Fruit fly (Drosophila melanogaster) whole organism, embryonic: ENCODE results near the gene asun.

Experiments used
- CG10565 ChIP-seq: fragments of 200-800 bp; sonication (Bioruptor generic); optimal IDR thresholded peaks from 3 replicates; lab custom pipeline; 2016; ENCODE audit warnings: missing biosample characterization, mild to moderate bottlenecking, missing genetic modification characterization
- CG11247 ChIP-seq: fragments of 200-800 bp; sonication (Bioruptor generic); IDR thresholded peaks from 2 replicates; pipeline ENCODE4 v1.3.6; 2022; ENCODE audit warnings: missing biosample characterization, missing genetic modification characterization
- CG11398 ChIP-seq: fragments of 200-800 bp; sonication (Bioruptor generic); optimal IDR thresholded peaks from 2 replicates; lab custom pipeline; 2016; ENCODE audit warnings: missing biosample characterization, missing genetic modification characterization
- CG11696 ChIP-seq: fragments of 200-800 bp; sonication (Bioruptor generic); IDR thresholded peaks from 2 replicates; pipeline ENCODE4 v1.3.6; 2022; ENCODE audit warnings: missing biosample characterization, missing genetic modification characterization
- CG12299 ChIP-seq: fragments of 200-800 bp; sonication (Bioruptor generic); optimal IDR thresholded peaks from 2 replicates; lab custom pipeline; 2018; ENCODE audit warnings: missing biosample characterization, mild to moderate bottlenecking, missing genetic modification characterization
- CG12942 ChIP-seq: fragments of 200-800 bp; sonication (Bioruptor generic); optimal IDR thresholded peaks from 3 replicates; lab custom pipeline; 2016; ENCODE audit warnings: missing biosample characterization, missing genetic modification characterization
- CG13287 ChIP-seq: fragments of 200-800 bp; sonication (Bioruptor generic); IDR thresholded peaks from 2 replicates; pipeline ENCODE4 v1.3.6; 2022; ENCODE audit warnings: missing biosample characterization, missing genetic modification characterization; ENCODE audit not compliant: partially characterized antibody
- CG13624 ChIP-seq: fragments of 200-800 bp; sonication (Bioruptor generic); optimal IDR thresholded peaks from 2 replicates; lab custom pipeline; 2016; ENCODE audit warnings: missing biosample characterization, missing genetic modification characterization
- CG14441 ChIP-seq: fragments of 200-800 bp; sonication (Bioruptor generic); IDR thresholded peaks from 2 replicates; pipeline ENCODE4 v1.3.6; 2022; ENCODE audit warnings: missing biosample characterization, missing genetic modification characterization
- CG15269 ChIP-seq: fragments of 200-800 bp; sonication (Bioruptor generic); optimal IDR thresholded peaks from 2 replicates; lab custom pipeline; 2018; ENCODE audit warnings: missing biosample characterization, mild to moderate bottlenecking, missing genetic modification characterization, moderate library complexity
- CG15479 ChIP-seq: fragments of 200-800 bp; sonication (Bioruptor generic); optimal IDR thresholded peaks from 3 replicates; lab custom pipeline; 2019; ENCODE audit warnings: missing biosample characterization, mild to moderate bottlenecking, missing genetic modification characterization, moderate library complexity
- CG15696 ChIP-seq: fragments of 200-800 bp; sonication (Bioruptor generic); optimal IDR thresholded peaks from 2 replicates; lab custom pipeline; 2019; ENCODE audit warnings: missing biosample characterization, mild to moderate bottlenecking, missing genetic modification characterization, moderate library complexity
- CG18599 ChIP-seq: fragments of 200-800 bp; sonication (Bioruptor generic); optimal IDR thresholded peaks from 3 replicates; lab custom pipeline; 2017; ENCODE audit warnings: missing biosample characterization, missing genetic modification characterization, mild to moderate bottlenecking, moderate library complexity, missing genetic modification reagents
- CG18764 ChIP-seq: fragments of 200-800 bp; sonication (Bioruptor generic); optimal IDR thresholded peaks from 3 replicates; lab custom pipeline; 2016; ENCODE audit warnings: missing biosample characterization, missing genetic modification characterization
- CG2199 ChIP-seq: fragments of 200-800 bp; sonication (Bioruptor generic); IDR thresholded peaks from 3 replicates; pipeline ENCODE4 v1.3.6; 2022; ENCODE audit warnings: missing biosample characterization, missing genetic modification characterization
- CG2712 ChIP-seq: fragments of 200-800 bp; optimal IDR thresholded peaks from 3 replicates; lab custom pipeline; 2019; ENCODE audit warnings: missing biosample characterization, mild to moderate bottlenecking, missing genetic modification characterization, moderate library complexity
- CG3281 ChIP-seq: fragments of 200-800 bp; sonication (Bioruptor generic); optimal IDR thresholded peaks from 3 replicates; lab custom pipeline; 2017; ENCODE audit warnings: missing biosample characterization, mild to moderate bottlenecking, missing genetic modification characterization
- CG3726 ChIP-seq: fragments of 200-800 bp; sonication (Bioruptor generic); IDR thresholded peaks from 3 replicates; pipeline ENCODE4, ENCODE4 v1.3.6; 2022; ENCODE audit warnings: missing biosample characterization, missing genetic modification characterization
- CG8281 ChIP-seq: fragments of 200-800 bp; sonication (Bioruptor generic); optimal IDR thresholded peaks from 2 replicates; lab custom pipeline; 2018; ENCODE audit warnings: missing biosample characterization, mild to moderate bottlenecking, missing genetic modification characterization, moderate library complexity
- Dek ChIP-seq: fragments of 200-800 bp; sonication (Bioruptor generic); optimal IDR thresholded peaks from 3 replicates; lab custom pipeline; 2019; ENCODE audit warnings: missing biosample characterization, mild to moderate bottlenecking, missing genetic modification characterization, moderate library complexity
- Fer3 ChIP-seq: fragments of 200-800 bp; sonication (Bioruptor generic); optimal IDR thresholded peaks from 2 replicates; lab custom pipeline; 2018; ENCODE audit warnings: missing biosample characterization, mild to moderate bottlenecking, missing genetic modification characterization, moderate library complexity
- Gug ChIP-seq: fragments of 200-800 bp; sonication (Bioruptor generic); IDR thresholded peaks from 4 replicates; pipeline ENCODE4 v1.3.6; 2022; ENCODE audit warnings: missing biosample characterization, missing genetic modification characterization
- H15 ChIP-seq: fragments of 200-800 bp; sonication (Bioruptor generic); IDR thresholded peaks from 3 replicates; pipeline ENCODE4 v1.3.6; 2022; ENCODE audit warnings: missing biosample characterization, missing genetic modification characterization
- HHEX ChIP-seq: fragments of 200-800 bp; sonication (Bioruptor generic); optimal IDR thresholded peaks from 3 replicates; lab custom pipeline; 2017; ENCODE audit warnings: missing biosample characterization, mild to moderate bottlenecking, missing genetic modification characterization, missing genetic modification reagents
- HmgD ChIP-seq: fragments of 200-800 bp; sonication (Bioruptor generic); optimal IDR thresholded peaks from 3 replicates; lab custom pipeline; 2016; ENCODE audit warnings: missing biosample characterization, missing genetic modification characterization
- Rx ChIP-seq: fragments of 200-800 bp; sonication (Bioruptor generic); IDR thresholded peaks from 2 replicates; pipeline ENCODE4 v1.3.6; 2022; ENCODE audit warnings: missing biosample characterization, missing genetic modification characterization
- Scr ChIP-seq: fragments of 200-800 bp; sonication (Bioruptor generic); IDR thresholded peaks from 2 replicates; pipeline ENCODE4 v1.3.6; 2022; ENCODE audit warnings: missing biosample characterization, missing genetic modification characterization; ENCODE audit not compliant: partially characterized antibody
- Trl ChIP-seq, 3 experiments: fragments of >200 bp in 2 of 3; fragments of 200-800 bp in 1 of 3; sonication (Bioruptor generic) in 1 of 3; optimal IDR thresholded peaks; 2 replicates in 1 of 3; 3 replicates in 2 of 3; lab custom pipeline; 2016 to 2017; ENCODE audit warnings: missing biosample characterization in 1 of 3, missing genetic modification characterization in 1 of 3
- Vsx1 ChIP-seq: fragments of 200-800 bp; sonication (Bioruptor generic); optimal IDR thresholded peaks from 2 replicates; lab custom pipeline; 2017; ENCODE audit warnings: missing biosample characterization, mild to moderate bottlenecking, missing genetic modification characterization, missing genetic modification reagents
- ato ChIP-seq: fragments of 200-800 bp; sonication (Bioruptor generic); IDR thresholded peaks from 2 replicates; pipeline ENCODE4 v1.3.6; 2022; ENCODE audit warnings: missing biosample characterization, missing genetic modification characterization; ENCODE audit not compliant: partially characterized antibody
- az2 ChIP-seq: fragments of 200-800 bp; sonication (Bioruptor generic); optimal IDR thresholded peaks from 3 replicates; lab custom pipeline; 2016; ENCODE audit warnings: missing biosample characterization, missing genetic modification characterization
- dati ChIP-seq: fragments of 200-800 bp; sonication (Bioruptor generic); IDR thresholded peaks from 2 replicates; pipeline ENCODE4 v1.3.6; 2022; ENCODE audit warnings: missing biosample characterization, missing genetic modification characterization
- fd64A ChIP-seq: fragments of 200-800 bp; sonication (Bioruptor generic); optimal IDR thresholded peaks from 3 replicates; lab custom pipeline; 2018; ENCODE audit warnings: missing biosample characterization, mild to moderate bottlenecking, missing genetic modification characterization
- fd96Cb ChIP-seq: fragments of 200-800 bp; sonication (Bioruptor generic); optimal IDR thresholded peaks from 2 replicates; lab custom pipeline; 2018; ENCODE audit warnings: missing biosample characterization, mild to moderate bottlenecking, missing genetic modification characterization, moderate library complexity
- fru ChIP-seq: fragments of >200 bp; optimal IDR thresholded peaks from 2 replicates; lab custom pipeline; 2017
- gfzf ChIP-seq: fragments of 200-800 bp; sonication (Bioruptor generic); optimal IDR thresholded peaks from 2 replicates; lab custom pipeline; 2016; ENCODE audit warnings: missing biosample characterization, mild to moderate bottlenecking, missing genetic modification characterization, moderate library complexity
- otp ChIP-seq: fragments of 200-800 bp; sonication (Bioruptor generic); IDR thresholded peaks from 3 replicates; pipeline ENCODE4, ENCODE4 v1.3.6; 2022; ENCODE audit warnings: missing biosample characterization, missing genetic modification characterization
- pb ChIP-seq: fragments of 200-800 bp; sonication (Bioruptor generic); optimal IDR thresholded peaks from 3 replicates; lab custom pipeline; 2016; ENCODE audit warnings: missing biosample characterization, missing genetic modification characterization
- psq ChIP-seq: fragments of 200-800 bp; sonication (Bioruptor generic); optimal IDR thresholded peaks from 2 replicates; lab custom pipeline; 2017; ENCODE audit warnings: missing biosample characterization, missing genetic modification characterization
- pum ChIP-seq: fragments of 200-800 bp; sonication (Bioruptor generic); optimal IDR thresholded peaks from 2 replicates; lab custom pipeline; 2016; ENCODE audit warnings: missing biosample characterization, missing genetic modification characterization
- salm ChIP-seq: fragments of 200-800 bp; sonication (Bioruptor generic); optimal IDR thresholded peaks from 2 replicates; lab custom pipeline; 2018; ENCODE audit warnings: missing biosample characterization, mild to moderate bottlenecking, missing genetic modification characterization
- sens ChIP-seq: fragments of 200-800 bp; sonication (Bioruptor generic); peaks from one replicate; lab custom pipeline; 2016; ENCODE audit warnings: missing biosample characterization, missing genetic modification characterization
- sna ChIP-seq: fragments of 200-800 bp; sonication (Bioruptor generic); IDR thresholded peaks from 2 replicates; pipeline ENCODE4 v1.3.6; 2022; ENCODE audit warnings: missing biosample characterization, missing genetic modification characterization; ENCODE audit not compliant: partially characterized antibody
- so ChIP-seq: fragments of 200-800 bp; sonication (Bioruptor generic); IDR thresholded peaks from 3 replicates; pipeline ENCODE4 v1.3.6; 2022; ENCODE audit warnings: missing biosample characterization, missing genetic modification characterization
- trh ChIP-seq: fragments of 200-800 bp; sonication (Bioruptor generic); optimal IDR thresholded peaks from 2 replicates; lab custom pipeline; 2016; ENCODE audit warnings: missing biosample characterization, missing genetic modification characterization
- vnd ChIP-seq: fragments of 200-800 bp; sonication (Bioruptor generic); IDR thresholded peaks from 3 replicates; pipeline ENCODE4 v1.3.6; 2022; ENCODE audit warnings: missing biosample characterization, missing genetic modification characterization; ENCODE audit not compliant: partially characterized antibody
- wek ChIP-seq: fragments of 200-800 bp; sonication (Bioruptor generic); optimal IDR thresholded peaks from 3 replicates; lab custom pipeline; 2018; ENCODE audit warnings: missing biosample characterization, mild to moderate bottlenecking, missing genetic modification characterization, moderate library complexity
- zfh1 ChIP-seq: fragments of 200-800 bp; sonication (Bioruptor generic); IDR thresholded peaks from 3 replicates; pipeline ENCODE4 v1.3.6; 2022; ENCODE audit warnings: missing biosample characterization, missing genetic modification characterization

Gene asun

dm6 chr3R:16260385-16261169 lies 3.5 kb upstream of the asun start (continued):
- TF ChIP-seq CG18764 (GFP tag; lab: Kevin White, UChicago) (peak; percentile 63), Gug (peak; percentile 50; the same call in 2 of the 4 replicates), Dek (peak; percentile 34), az2 (peak; percentile 81), Rx (peak; percentile 54), so (GFP tag; lab: Robert Waterston, UW) (peak; percentile 39; the same call in 1 of the 3 replicates), CG15479 (no peak), CG13287 (GFP tag; lab: Robert Waterston, UW) (peak; percentile 73), sens (GFP tag; lab: Kevin White, UChicago) (peak; percentile 69), H15 (GFP tag; lab: Robert Waterston, UW) (peak; percentile 70; the same call in 2 of the 3 replicates), CG10565 (GFP tag; lab: Kevin White, UChicago) (peak; percentile 1), psq (no peak), gfzf (GFP tag; lab: Kevin White, UChicago) (peak; percentile 41), HHEX (GFP tag; lab: Kevin White, UChicago) (peak; percentile 77), dati (GFP tag; lab: Robert Waterston, UW) (no peak), CG3726 (peak; percentile 5; the same call in 1 of the 3 replicates), trh (peak; percentile 23), sna (GFP tag; lab: Robert Waterston, UW) (no peak), fd64A (GFP tag; lab: Kevin White, UChicago) (no peak), CG2199 (GFP tag; lab: Robert Waterston, UW) (0 out of 3 replicates have a peak, but pooled peaks have one; percentile 62), CG11398 (GFP tag; lab: Kevin White, UChicago) (no peak), CG11247 (GFP tag; lab: Robert Waterston, UW) (peak; percentile 75), Scr (peak; percentile 63), CG12942 (peak; percentile 46), CG8281 (no peak), CG18599 (GFP tag; lab: Kevin White, UChicago) (peak; percentile 64), otp (GFP tag; lab: Robert Waterston, UW) (peak; percentile 55), pum (peak; percentile 68), CG15269 (tag; lab: Kevin White, UChicago) (no peak), Vsx1 (GFP tag; lab: Kevin White, UChicago) (no peak), CG11696 (GFP tag; lab: Robert Waterston, UW) (peak; percentile 46; the same call in 1 of the 2 replicates), wek (GFP tag; lab: Kevin White, UChicago) (peak; percentile 63), CG15696 (tag; lab: Kevin White, UChicago) (peak; percentile 75), CG12299 (tag; lab: Kevin White, UChicago) (peak; percentile 26), vnd (GFP tag; lab: Robert Waterston, UW) (no peak), CG13624 (GFP tag; lab: Kevin White, UChicago) (peak; percentile 19), HmgD (GFP tag; lab: Kevin White, UChicago) (peak; percentile 48), pb (GFP tag; lab: Kevin White, UChicago) (peak; percentile 43), ato (peak; percentile 74), fd96Cb (tag; lab: Kevin White, UChicago) (peak; percentile 52), CG3281 (GFP tag; lab: Kevin White, UChicago) (peak; percentile 44), Fer3 (tag; lab: Kevin White, UChicago) (peak; percentile 69), CG14441 (GFP tag; lab: Robert Waterston, UW) (peak; percentile 41; the same call in 1 of the 2 replicates), salm (tag; lab: Kevin White, UChicago) (peak; percentile 14), zfh1 (GFP tag; lab: Robert Waterston, UW) (peak; percentile 69; the same call in 2 of the 3 replicates), Trl (optimal IDR thresholded peaks at IDR 0.05; lab: Kevin White, UChicago) (no peak), Trl (GFP tag; optimal IDR thresholded peaks at IDR 0.05; lab: Kevin White, UChicago) (peak; percentile 75), CG2712 (tag; lab: Kevin White, UChicago) (peak; percentile 65), fru (lab: Kevin White, UChicago) (no peak)
